Fruit fly (Drosophila melanogaster): ENCODE data around the gene Skp2.

Gene Skp2

dm6 chr3R:4333964-4334363 lies 3.5 kb downstream of the Skp2 start, which contains the start of gene CG9776 (continued):
- peak; percentile 91 for TF ChIP-seq CG2129 (GFP tag; IDR thresholded peaks at IDR 0.05; ENCODE audit: partially characterized antibody)
- peak; percentile 23; the same call in 1 of the 2 replicates for TF ChIP-seq CG11247 (GFP tag; IDR thresholded peaks at IDR 0.05)
- peak; percentile 70 for TF ChIP-seq Neu2 (GFP tag; optimal IDR thresholded peaks at IDR 0.05; ENCODE audit: borderline replicate concordance)
- peak; percentile 98 for TF ChIP-seq zen2 (GFP tag; IDR thresholded peaks at IDR 0.05; ENCODE audit: partially characterized antibody)
- TF ChIP-seq salm (tag; optimal IDR thresholded peaks at IDR 0.05): no peak
- peak; percentile 62 for TF ChIP-seq az2 (GFP tag; optimal IDR thresholded peaks at IDR 0.05)
- TF ChIP-seq nmo (GFP tag; optimal IDR thresholded peaks at IDR 0.05): peak; percentile 78
- TF ChIP-seq ro (GFP tag; IDR thresholded peaks at IDR 0.05): no peak
- TF ChIP-seq chinmo (GFP tag; IDR thresholded peaks at IDR 0.05; ENCODE audit: partially characterized antibody): peak; percentile 99
- TF ChIP-seq ranshi (GFP tag; IDR thresholded peaks at IDR 0.05): peak; percentile 54; the same call in 1 of the 2 replicates
- no peak for TF ChIP-seq Meics (GFP tag; optimal IDR thresholded peaks at IDR 0.05)
- TF ChIP-seq Spps (tag; optimal IDR thresholded peaks at IDR 0.05): no peak
- no peak for TF ChIP-seq CG6854 (GFP tag; optimal IDR thresholded peaks at IDR 0.05)
- TF ChIP-seq fd102C (GFP tag; optimal IDR thresholded peaks at IDR 0.05): no peak
- no peak for TF ChIP-seq bcd (GFP tag; optimal IDR thresholded peaks at IDR 0.05)
- peak; percentile 97 for TF ChIP-seq hb (GFP tag; IDR thresholded peaks at IDR 0.05; ENCODE audit: partially characterized antibody)
- TF ChIP-seq slou (GFP tag; optimal IDR thresholded peaks at IDR 0.05): peak; percentile 6
- TF ChIP-seq CG16779 (GFP tag; IDR thresholded peaks at IDR 0.05): peak; percentile 66; the same call in 1 of the 2 replicates
- TF ChIP-seq CG14860 (GFP tag; IDR thresholded peaks at IDR 0.05; ENCODE audit: partially characterized antibody): peak; percentile 97
- no peak for TF ChIP-seq CG10321 (GFP tag; IDR thresholded peaks at IDR 0.05)
- no peak for TF ChIP-seq CG8388 (GFP tag; optimal IDR thresholded peaks at IDR 0.05)
- TF ChIP-seq Pdp1 (GFP tag; optimal IDR thresholded peaks at IDR 0.05): peak; percentile 62 to 75
- TF ChIP-seq CG2875 (GFP tag; optimal IDR thresholded peaks at IDR 0.05): no peak
- TF ChIP-seq Dll (GFP tag; IDR thresholded peaks at IDR 0.05; ENCODE audit: partially characterized antibody): peak; percentile 95
- no peak for TF ChIP-seq Jarid2 (GFP tag; optimal IDR thresholded peaks at IDR 0.05)
- peak; percentile 24 for TF ChIP-seq Sry-β (GFP tag; optimal IDR thresholded peaks at IDR 0.05)
- TF ChIP-seq Dip3 (GFP tag; optimal IDR thresholded peaks at IDR 0.05): peak; percentile 57
- TF ChIP-seq unc-4 (GFP tag; IDR thresholded peaks at IDR 0.05; ENCODE audit: partially characterized antibody): peak; percentile 96
- TF ChIP-seq ap (GFP tag; IDR thresholded peaks at IDR 0.05): 0 out of 2 replicates have a peak, but pooled peaks have one; percentile 6
- TF ChIP-seq ara (GFP tag; IDR thresholded peaks at IDR 0.05): peak; percentile 63; the same call in 1 of the 2 replicates
- no peak for TF ChIP-seq CG31441 (GFP tag; IDR thresholded peaks at IDR 0.05)
- peak; percentile 71 for TF ChIP-seq CG11723 (GFP tag; optimal IDR thresholded peaks at IDR 0.05)
- no peak for TF ChIP-seq sug (tag; optimal IDR thresholded peaks at IDR 0.05)
- peak; percentile 49 for TF ChIP-seq NK7.1 (GFP tag; optimal IDR thresholded peaks at IDR 0.05)
- peak; percentile 98 for TF ChIP-seq mld (GFP tag; IDR thresholded peaks at IDR 0.05; ENCODE audit: partially characterized antibody)
- TF ChIP-seq unpg (GFP tag; optimal IDR thresholded peaks at IDR 0.05): no peak
- no peak for TF ChIP-seq Doc2 (GFP tag; IDR thresholded peaks at IDR 0.05)
- peak; percentile 96 for TF ChIP-seq CG1024 (GFP tag; IDR thresholded peaks at IDR 0.05)
- no peak for TF ChIP-seq CG4707 (GFP tag; optimal IDR thresholded peaks at IDR 0.05)
- peak; percentile 32; the same call in 1 of the 2 replicates for TF ChIP-seq CG7372 (GFP tag; IDR thresholded peaks at IDR 0.05)
- TF ChIP-seq hth (optimal IDR thresholded peaks at IDR 0.05): no peak
- TF ChIP-seq CG7928 (GFP tag; optimal IDR thresholded peaks at IDR 0.05): no peak
- TF ChIP-seq stwl (tag; optimal IDR thresholded peaks at IDR 0.05): peak; percentile 89
- TF ChIP-seq NfI (GFP tag; optimal IDR thresholded peaks at IDR 0.05): peak; percentile 62
- peak; percentile 2 for TF ChIP-seq CG18764 (GFP tag; optimal IDR thresholded peaks at IDR 0.05)
- no peak for TF ChIP-seq tio (GFP tag; optimal IDR thresholded peaks at IDR 0.05)
- no peak for TF ChIP-seq CG17612 (GFP tag; IDR thresholded peaks at IDR 0.05)
- peak; percentile 89 for TF ChIP-seq HmgZ (tag; optimal IDR thresholded peaks at IDR 0.05)
- peak; percentile 97 for TF ChIP-seq CG42726 (GFP tag; IDR thresholded peaks at IDR 0.05; ENCODE audit: partially characterized antibody)
- peak; percentile 79 for TF ChIP-seq Elba2 (GFP tag; optimal IDR thresholded peaks at IDR 0.05)
